Worm (Caenorhabditis elegans) whole organism, L1 larva: ENCODE measurements around the gene unc-79.

Experiments used
- F16B12.6 ChIP-seq: fragments of 150-350 bp; optimal IDR thresholded peaks from 2 replicates; lab custom pipeline; 2014; ENCODE audit warnings: missing biosample characterization, missing genetic modification characterization
- alr-1 ChIP-seq: fragments of 200-800 bp; sonication (Bioruptor generic); optimal IDR thresholded peaks from 2 replicates; lab custom pipeline; 2018; ENCODE audit warnings: borderline replicate concordance, mild to moderate bottlenecking, missing genetic modification characterization, missing compliant biosample characterization
- blmp-1 ChIP-seq: fragments of 150-350 bp; optimal IDR thresholded peaks from 2 replicates; lab custom pipeline; 2014; ENCODE audit warnings: missing biosample characterization, missing genetic modification characterization
- ceh-8 ChIP-seq: fragments of 200-800 bp; sonication (Bioruptor generic); optimal IDR thresholded peaks from 2 replicates; lab custom pipeline; 2018; ENCODE audit warnings: mild to moderate bottlenecking, missing genetic modification characterization, moderate library complexity, missing compliant biosample characterization
- dpl-1 ChIP-seq, 3 experiments: fragments of 150-350 bp in 2 of 3; sonication (generic microtip) in 1 of 3; optimal IDR thresholded peaks; 2 replicates each; lab custom pipeline; 2014 to 2017; ENCODE audit warnings: missing biosample characterization in 3 of 3, missing genetic modification characterization in 3 of 3, missing genetic modification reagents in 3 of 3
- dsc-1 ChIP-seq: sonication (generic microtip); optimal IDR thresholded peaks from 2 replicates; lab custom pipeline; 2016; ENCODE audit warnings: mild to moderate bottlenecking, missing genetic modification characterization, missing compliant biosample characterization
- efl-1 ChIP-seq, 4 experiments: fragments of 150-350 bp; optimal IDR thresholded peaks in 3 of 4; peaks in 1 of 4; 1 replicate in 1 of 4; 2 replicates in 3 of 4; lab custom pipeline; 2014; ENCODE audit warnings: missing biosample characterization in 2 of 4, missing genetic modification characterization in 2 of 4, missing genetic modification reagents in 2 of 4
- egl-27 ChIP-seq, 2 experiments: fragments of 150-350 bp in 1 of 2; sonication (generic microtip); optimal IDR thresholded peaks; 3 replicates each; lab custom pipeline; 2017 to 2018; ENCODE audit warnings: missing biosample characterization in 2 of 2, missing genetic modification characterization in 2 of 2, missing genetic modification reagents in 2 of 2
- elt-2 ChIP-seq: sonication (generic microtip); optimal IDR thresholded peaks from 2 replicates; lab custom pipeline; 2016; ENCODE audit warnings: missing genetic modification characterization, mild to moderate bottlenecking, inconsistent platforms, missing compliant biosample characterization, missing genetic modification reagents
- elt-3 ChIP-seq, 6 experiments: fragments of 150-350 bp in 1 of 6; sonication (generic microtip); optimal IDR thresholded peaks; 2 replicates each; lab custom pipeline; 2017 to 2018; ENCODE audit warnings: missing biosample characterization in 6 of 6, missing genetic modification characterization in 6 of 6, inconsistent platforms in 1 of 6
- fkh-4 ChIP-seq: sonication (generic microtip); optimal IDR thresholded peaks from 2 replicates; lab custom pipeline; 2016; ENCODE audit warnings: missing compliant biosample characterization, missing genetic modification characterization, borderline replicate concordance
- fos-1 ChIP-seq: fragments of 150-350 bp; optimal IDR thresholded peaks from 2 replicates; lab custom pipeline; 2014; ENCODE audit warnings: missing biosample characterization, missing genetic modification characterization
- irx-1 ChIP-seq: sonication (generic microtip); optimal IDR thresholded peaks from 2 replicates; lab custom pipeline; 2016; ENCODE audit warnings: missing genetic modification characterization, missing compliant biosample characterization
- lin-14 ChIP-seq: fragments of 200-800 bp; sonication (Bioruptor generic); optimal IDR thresholded peaks from 2 replicates; lab custom pipeline; 2018; ENCODE audit warnings: mild to moderate bottlenecking, missing genetic modification characterization, moderate library complexity, missing compliant biosample characterization
- lin-35 ChIP-seq, 2 experiments: fragments of 150-350 bp; optimal IDR thresholded peaks; 2 replicates each; lab custom pipeline; 2014; ENCODE audit warnings: missing biosample characterization in 2 of 2, missing genetic modification characterization in 2 of 2, missing genetic modification reagents in 2 of 2
- mab-9 ChIP-seq: fragments of 200-800 bp; sonication (Bioruptor generic); IDR thresholded peaks from 2 replicates; pipeline ENCODE4 v1.3.6; 2022; ENCODE audit warnings: missing genetic modification reagents, missing genetic modification characterization, missing compliant biosample characterization
- nhr-20 ChIP-seq: sonication (generic microtip); optimal IDR thresholded peaks from 2 replicates; lab custom pipeline; 2016; ENCODE audit warnings: mild to moderate bottlenecking, missing genetic modification characterization, missing compliant biosample characterization
- nhr-237 ChIP-seq: fragments of 150-350 bp; optimal IDR thresholded peaks from 2 replicates; lab custom pipeline; 2014; ENCODE audit warnings: missing biosample characterization, missing genetic modification characterization
- nhr-47 ChIP-seq: sonication (generic microtip); optimal IDR thresholded peaks from 2 replicates; lab custom pipeline; 2016; ENCODE audit warnings: mild to moderate bottlenecking, missing genetic modification characterization, moderate library complexity, missing compliant biosample characterization
- nhr-76 ChIP-seq: sonication (generic microtip); optimal IDR thresholded peaks from 2 replicates; lab custom pipeline; 2017; ENCODE audit warnings: missing biosample characterization, missing genetic modification characterization
- nhr-84 ChIP-seq: sonication (generic microtip); optimal IDR thresholded peaks from 2 replicates; lab custom pipeline; 2017; ENCODE audit warnings: missing biosample characterization, missing genetic modification characterization
- nhr-85 ChIP-seq: sonication (generic microtip); peaks from one replicate; lab custom pipeline; 2016; ENCODE audit warnings: missing genetic modification characterization, inconsistent platforms, missing compliant biosample characterization
- pqm-1 ChIP-seq: sonication (generic microtip); optimal IDR thresholded peaks from 3 replicates; lab custom pipeline; 2017; ENCODE audit warnings: missing biosample characterization, missing genetic modification characterization
- skn-1 ChIP-seq: fragments of 150-350 bp; optimal IDR thresholded peaks from 2 replicates; lab custom pipeline; 2014; ENCODE audit warnings: missing biosample characterization, missing genetic modification characterization
- snpc-4 ChIP-seq: fragments of 150-350 bp; optimal IDR thresholded peaks from 2 replicates; lab custom pipeline; 2014; ENCODE audit warnings: missing biosample characterization, missing genetic modification characterization
- snu-23 ChIP-seq: sonication (generic microtip); optimal IDR thresholded peaks from 2 replicates; lab custom pipeline; 2016; ENCODE audit warnings: missing genetic modification characterization, missing compliant biosample characterization
- xbp-1 ChIP-seq: sonication (generic microtip); optimal IDR thresholded peaks from 2 replicates; lab custom pipeline; 2016; ENCODE audit warnings: missing genetic modification characterization, missing compliant biosample characterization
- zag-1 ChIP-seq: fragments of 150-350 bp; optimal IDR thresholded peaks from 2 replicates; lab custom pipeline; 2014; ENCODE audit warnings: missing biosample characterization, missing genetic modification characterization
- ztf-11 ChIP-seq, 2 experiments: sonication (generic microtip); optimal IDR thresholded peaks; 2 replicates each; lab custom pipeline; 2016 to 2017; ENCODE audit warnings: missing genetic modification characterization in 2 of 2, missing biosample characterization in 1 of 2, missing compliant biosample characterization in 1 of 2
- ztf-4 ChIP-seq: fragments of 150-350 bp; optimal IDR thresholded peaks from 2 replicates; lab custom pipeline; 2014; ENCODE audit warnings: missing biosample characterization, missing genetic modification characterization

Gene unc-79

DNA sequence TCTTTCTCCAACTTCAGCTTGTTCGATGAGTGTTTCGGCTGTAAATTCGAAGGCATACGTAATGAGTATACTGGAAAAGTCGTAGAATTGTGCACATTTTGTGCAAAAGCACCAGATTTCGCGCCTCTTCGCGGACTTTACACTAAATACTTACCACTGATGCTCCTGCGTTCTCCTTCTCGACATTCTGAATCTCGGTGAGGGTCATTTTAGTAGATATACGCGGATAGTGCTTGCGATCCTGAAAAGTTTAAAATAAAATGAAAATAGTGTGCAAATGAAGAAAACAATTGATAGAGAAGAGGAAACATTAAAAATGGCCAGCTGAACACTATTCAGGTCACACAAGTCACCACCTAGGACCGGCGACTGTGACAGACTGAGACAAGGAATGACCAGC lies 28.2 kb downstream of the unc-79 start, which contains the start of gene rnr-2 (continued):
- TF ChIP-seq F16B12.6 (tag; lab: Kevin White, UChicago) (peak; percentile 78), alr-1 (tag; lab: Kevin White, UChicago) (no peak), xbp-1 (tag; lab: Kevin White, UChicago) (no peak), egl-27 (tag; optimal IDR thresholded peaks at IDR 0.05; lab: Kevin White, UChicago) (no peak), dsc-1 (tag; lab: Kevin White, UChicago) (no peak), irx-1 (no peak), mab-9 (GFP tag; lab: Robert Waterston, UW) (no peak), elt-2 (tag; lab: Kevin White, UChicago) (no peak), nhr-84 (tag; lab: Kevin White, UChicago) (no peak), lin-35 (GFP tag; optimal IDR thresholded peaks at IDR 0.05; lab: Kevin White, UChicago) (peak in 1 of 2 experiments; percentile 17), nhr-20 (tag; lab: Kevin White, UChicago) (no peak), nhr-76 (tag; lab: Kevin White, UChicago) (no peak), ceh-8 (GFP tag; lab: Kevin White, UChicago) (no peak), nhr-47 (tag; lab: Kevin White, UChicago) (no peak), snpc-4 (tag; lab: Kevin White, UChicago) (no peak), pqm-1 (tag; lab: Kevin White, UChicago) (no peak), ztf-11 (tag; optimal IDR thresholded peaks at IDR 0.05; lab: Kevin White, UChicago) (no peak), fos-1 (tag; lab: Kevin White, UChicago) (no peak)

DNA sequence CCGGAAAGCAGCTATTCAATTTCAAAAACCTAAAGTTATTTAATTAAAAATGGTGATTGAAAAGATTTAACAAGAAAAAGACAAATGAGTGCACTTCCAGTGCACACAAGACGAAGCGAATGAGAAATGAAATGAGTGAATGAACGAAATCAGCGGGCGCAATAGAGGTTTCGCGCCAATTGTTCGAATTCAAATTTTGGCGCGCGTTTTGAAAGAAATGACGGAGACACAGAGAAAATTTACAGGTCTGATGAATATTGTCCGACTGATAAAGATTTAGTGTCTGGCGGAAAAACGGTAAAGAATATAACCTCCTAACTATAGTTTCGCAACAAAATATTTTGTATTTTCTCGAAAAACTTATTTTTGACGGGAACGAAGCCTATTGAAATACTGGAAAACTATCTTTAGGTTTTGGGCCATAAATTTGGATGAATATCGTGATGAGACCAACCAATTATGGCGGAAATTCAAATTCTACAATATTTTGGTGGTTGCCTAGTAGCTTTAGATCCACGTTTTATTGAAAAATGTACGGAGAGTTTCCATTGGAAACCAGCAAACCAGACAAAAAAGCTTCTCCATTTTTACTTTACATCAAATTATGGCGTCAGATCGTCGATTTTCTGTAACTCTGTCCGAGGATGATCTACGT lies 29.1 kb downstream of the unc-79 start, which contains the start of gene C03C10.7:
Gene C03C10.7, plus strand, starts transcription at position 605 of the 655 bp plus-strand sequence.
- TF ChIP-seq skn-1 (tag; lab: Kevin White, UChicago): no peak
- no peak for TF ChIP-seq lin-14 (GFP tag; lab: Kevin White, UChicago)
- peak; percentile 8 for TF ChIP-seq blmp-1 (tag; lab: Kevin White, UChicago)
- TF ChIP-seq elt-3 (tag; optimal IDR thresholded peaks at IDR 0.05; lab: Kevin White, UChicago): peak in 1 of 6 experiments; percentile 4
- TF ChIP-seq lin-35 (GFP tag; optimal IDR thresholded peaks at IDR 0.05; lab: Kevin White, UChicago): peak; percentile 11 to 42
- peak; percentile 64 to 72 (median 65) for TF ChIP-seq dpl-1 (GFP tag; optimal IDR thresholded peaks at IDR 0.05; lab: Kevin White, UChicago)
- TF ChIP-seq fkh-4: no peak
- TF ChIP-seq efl-1 (optimal IDR thresholded peaks at IDR 0.05; lab: Kevin White, UChicago): peak in 1 of 2 experiments; percentile 53
- peak; percentile 68 to 96 for TF ChIP-seq efl-1 (GFP tag; optimal IDR thresholded peaks at IDR 0.05 in 1 of 2; lab: Kevin White, UChicago)
- TF ChIP-seq, all 84 proteins: peak for 5

DNA sequence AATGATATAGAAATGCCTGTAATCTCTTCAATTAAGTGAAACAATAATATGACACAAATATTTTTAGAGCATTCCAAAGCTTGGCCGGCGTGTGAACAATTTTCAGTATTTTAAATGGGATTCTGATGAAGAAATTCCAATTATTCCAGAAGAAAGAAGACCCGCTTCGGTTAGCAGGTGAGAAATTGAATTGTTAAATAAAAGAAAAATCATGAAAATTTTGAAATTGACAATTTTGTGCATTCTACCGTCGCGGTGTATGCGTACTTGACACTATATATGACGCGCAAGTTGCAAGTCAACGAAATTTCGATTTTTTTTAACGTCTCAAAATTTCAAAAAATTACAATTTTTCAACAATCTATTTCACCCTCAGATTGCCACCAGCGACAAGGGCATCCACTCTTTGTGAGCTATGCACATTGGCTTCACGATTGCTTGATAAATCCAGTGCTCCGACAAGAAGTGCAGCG lies 30.0 kb downstream of the unc-79 start:
- TF ChIP-seq F16B12.6 (tag; lab: Kevin White, UChicago) (peak; percentile 55), nhr-237 (tag; lab: Kevin White, UChicago) (no peak), nhr-85 (tag; lab: Kevin White, UChicago) (peak; percentile 72), lin-14 (GFP tag; lab: Kevin White, UChicago) (no peak), snu-23 (GFP tag; lab: Kevin White, UChicago) (peak; percentile 22), efl-1 (optimal IDR thresholded peaks at IDR 0.05; lab: Kevin White, UChicago) (peak in 1 of 2 experiments; percentile 44), efl-1 (GFP tag; optimal IDR thresholded peaks at IDR 0.05 in 1 of 2; lab: Kevin White, UChicago) (peak in 1 of 2 experiments; percentile 47), ztf-4 (tag; lab: Kevin White, UChicago) (peak; percentile 4), nhr-47 (tag; lab: Kevin White, UChicago) (peak; percentile 6), lin-35 (GFP tag; optimal IDR thresholded peaks at IDR 0.05; lab: Kevin White, UChicago) (peak in 1 of 2 experiments; percentile 22)

DNA sequence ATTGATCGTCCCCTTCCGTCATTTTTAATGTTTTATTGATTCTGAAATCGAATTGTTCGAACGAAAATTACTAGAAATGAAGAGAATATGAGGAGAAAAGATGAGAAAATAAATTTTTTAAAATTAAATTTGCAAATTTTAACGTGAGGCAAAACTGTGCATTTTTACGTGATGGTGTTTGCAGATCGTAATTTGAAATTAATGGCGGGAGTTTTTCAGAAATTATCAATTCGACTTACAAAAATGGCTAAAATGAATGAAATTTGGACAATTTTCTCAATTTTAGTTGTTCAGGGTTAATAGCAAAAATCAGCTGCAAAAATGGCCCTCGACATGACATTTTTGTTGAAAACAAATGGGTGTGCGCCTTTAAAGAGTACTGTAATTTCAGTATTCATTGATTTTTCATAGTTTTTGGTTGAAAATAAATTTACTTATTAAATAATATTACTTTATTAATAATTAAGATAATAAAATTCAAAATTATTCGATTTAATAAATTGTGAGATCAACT lies 31.7 kb downstream of the unc-79 start, which contains the start of gene rei-1:
Gene rei-1, minus strand, starts transcription at position 84 of the 514 bp plus-strand sequence.
- peak in 1 of 3 experiments; percentile 5 for TF ChIP-seq dpl-1 (GFP tag; optimal IDR thresholded peaks at IDR 0.05; lab: Kevin White, UChicago)
- peak in 1 of 2 experiments; percentile 35 for TF ChIP-seq efl-1 (optimal IDR thresholded peaks at IDR 0.05; lab: Kevin White, UChicago)
- TF ChIP-seq efl-1 (GFP tag; optimal IDR thresholded peaks at IDR 0.05 in 1 of 2; lab: Kevin White, UChicago): peak; percentile 2 to 71
- no peak for TF ChIP-seq zag-1 (tag; lab: Kevin White, UChicago)
